Fruit fly (Drosophila melanogaster) whole organism, embryonic: Measurements from ENCODE around the gene dlp.

Experiments used
- Atf3 ChIP-seq: fragments of 200-800 bp; sonication (Bioruptor generic); optimal IDR thresholded peaks from 3 replicates; lab custom pipeline; 2016; ENCODE audit warnings: missing biosample characterization, missing genetic modification characterization
- C15 ChIP-seq: fragments of 200-800 bp; sonication (Bioruptor generic); IDR thresholded peaks from 3 replicates; pipeline ENCODE4 v1.3.6; 2022; ENCODE audit warnings: missing biosample characterization, missing genetic modification characterization
- CG10209 ChIP-seq: fragments of 200-800 bp; sonication (Bioruptor generic); optimal IDR thresholded peaks from 3 replicates; lab custom pipeline; 2017; ENCODE audit warnings: missing biosample characterization, mild to moderate bottlenecking, missing genetic modification characterization, missing genetic modification reagents
- CG1024 ChIP-seq: fragments of 200-800 bp; sonication (Bioruptor generic); IDR thresholded peaks from 2 replicates; pipeline ENCODE4 v1.3.6; 2022; ENCODE audit warnings: missing biosample characterization, missing genetic modification characterization
- CG10267 ChIP-seq: fragments of 200-800 bp; sonication (Bioruptor generic); optimal IDR thresholded peaks from 2 replicates; lab custom pipeline; 2018; ENCODE audit warnings: missing biosample characterization, mild to moderate bottlenecking, missing genetic modification characterization, moderate library complexity
- CG10979 ChIP-seq: fragments of 200-800 bp; sonication (Bioruptor generic); optimal IDR thresholded peaks from 2 replicates; lab custom pipeline; 2018; ENCODE audit warnings: missing biosample characterization, mild to moderate bottlenecking, missing genetic modification characterization, moderate library complexity
- CG11504 ChIP-seq: fragments of 200-800 bp; sonication (Bioruptor generic); optimal IDR thresholded peaks from 3 replicates; lab custom pipeline; 2019; ENCODE audit warnings: missing biosample characterization, mild to moderate bottlenecking, missing genetic modification characterization, moderate library complexity
- CG12219 ChIP-seq: fragments of 200-800 bp; sonication (Bioruptor generic); optimal IDR thresholded peaks from 3 replicates; lab custom pipeline; 2018; ENCODE audit warnings: missing biosample characterization, mild to moderate bottlenecking, missing genetic modification characterization
- CG12391 ChIP-seq: fragments of 200-800 bp; sonication (Bioruptor generic); optimal IDR thresholded peaks from 3 replicates; lab custom pipeline; 2018; ENCODE audit warnings: missing biosample characterization, mild to moderate bottlenecking, missing genetic modification characterization, moderate library complexity
- CG1603 ChIP-seq: fragments of 200-800 bp; sonication (Bioruptor generic); optimal IDR thresholded peaks from 2 replicates; lab custom pipeline; 2019; ENCODE audit warnings: missing biosample characterization, mild to moderate bottlenecking, missing genetic modification characterization, moderate library complexity
- CG18262 ChIP-seq: fragments of 200-800 bp; optimal IDR thresholded peaks from 3 replicates; lab custom pipeline; 2019; ENCODE audit warnings: missing biosample characterization, mild to moderate bottlenecking, missing genetic modification characterization, moderate library complexity
- CG30403 ChIP-seq: fragments of 200-800 bp; sonication (Bioruptor generic); optimal IDR thresholded peaks from 3 replicates; lab custom pipeline; 2016; ENCODE audit warnings: missing biosample characterization, missing genetic modification characterization
- CG3065 ChIP-seq: fragments of 200-800 bp; sonication (Bioruptor generic); optimal IDR thresholded peaks from 2 replicates; lab custom pipeline; 2016; ENCODE audit warnings: missing biosample characterization, missing genetic modification characterization
- CG3838 ChIP-seq: fragments of 200-800 bp; sonication (Bioruptor generic); optimal IDR thresholded peaks from 3 replicates; lab custom pipeline; 2016; ENCODE audit warnings: missing biosample characterization, missing genetic modification characterization
- CG4820 ChIP-seq: fragments of 200-800 bp; sonication (Bioruptor generic); optimal IDR thresholded peaks from 3 replicates; lab custom pipeline; 2016; ENCODE audit warnings: missing biosample characterization, missing genetic modification characterization
- CG4854 ChIP-seq: fragments of 200-800 bp; sonication (Bioruptor generic); optimal IDR thresholded peaks from 2 replicates; lab custom pipeline; 2016; ENCODE audit warnings: missing biosample characterization, missing genetic modification characterization, inconsistent platforms
- CG5245 ChIP-seq: fragments of 200-800 bp; sonication (Bioruptor generic); optimal IDR thresholded peaks from 3 replicates; lab custom pipeline; 2016; ENCODE audit warnings: missing biosample characterization, missing genetic modification characterization
- CG8924 ChIP-seq: fragments of 200-800 bp; optimal IDR thresholded peaks from 3 replicates; lab custom pipeline; 2019; ENCODE audit warnings: missing biosample characterization, mild to moderate bottlenecking, missing genetic modification characterization, moderate library complexity
- CG8944 ChIP-seq: fragments of 200-800 bp; sonication (Bioruptor generic); optimal IDR thresholded peaks from 3 replicates; lab custom pipeline; 2016; ENCODE audit warnings: missing biosample characterization, missing genetic modification characterization
- CG9797 ChIP-seq: fragments of 200-800 bp; sonication (Bioruptor generic); optimal IDR thresholded peaks from 3 replicates; lab custom pipeline; 2018; ENCODE audit warnings: missing biosample characterization, mild to moderate bottlenecking, missing genetic modification characterization
- CoRest ChIP-seq: fragments of 200-800 bp; sonication (Bioruptor generic); optimal IDR thresholded peaks from 3 replicates; lab custom pipeline; 2018; ENCODE audit warnings: missing biosample characterization, mild to moderate bottlenecking, missing genetic modification characterization, moderate library complexity
- Dll ChIP-seq: fragments of 200-800 bp; sonication (Bioruptor generic); IDR thresholded peaks from 4 replicates; pipeline ENCODE4 v1.3.6; 2022; ENCODE audit warnings: missing biosample characterization, missing genetic modification characterization; ENCODE audit not compliant: partially characterized antibody
- Dp ChIP-seq: fragments of 200-800 bp; sonication (Bioruptor generic); optimal IDR thresholded peaks from 2 replicates; lab custom pipeline; 2018; ENCODE audit warnings: missing biosample characterization, mild to moderate bottlenecking, missing genetic modification characterization, moderate library complexity
- Drgx ChIP-seq: fragments of 200-800 bp; sonication (Bioruptor generic); IDR thresholded peaks from 2 replicates; pipeline ENCODE4 v1.3.6; 2022; ENCODE audit warnings: missing biosample characterization, missing genetic modification characterization
- Hr51 ChIP-seq, 2 experiments: fragments of 200-800 bp; sonication (Bioruptor generic); optimal IDR thresholded peaks; 2 replicates in 1 of 2; 3 replicates in 1 of 2; lab custom pipeline; 2016 to 2018; ENCODE audit warnings: missing biosample characterization in 2 of 2, missing genetic modification characterization in 2 of 2, mild to moderate bottlenecking in 1 of 2, moderate library complexity in 1 of 2
- Max ChIP-seq: fragments of 200-800 bp; sonication (Bioruptor generic); optimal IDR thresholded peaks from 2 replicates; lab custom pipeline; 2016; ENCODE audit warnings: missing biosample characterization, mild to moderate bottlenecking, missing genetic modification characterization
- Nf-YB ChIP-seq: fragments of 200-800 bp; sonication (Bioruptor generic); optimal IDR thresholded peaks from 3 replicates; lab custom pipeline; 2019; ENCODE audit warnings: missing biosample characterization, mild to moderate bottlenecking, missing genetic modification characterization, moderate library complexity
- Oaz ChIP-seq: fragments of 200-800 bp; sonication (Bioruptor generic); IDR thresholded peaks from 2 replicates; pipeline ENCODE4 v1.3.6; 2022; ENCODE audit warnings: missing biosample characterization, missing genetic modification characterization
- Pdp1 ChIP-seq, 2 experiments: fragments of 200-800 bp; sonication (Bioruptor generic); optimal IDR thresholded peaks; 3 replicates each; lab custom pipeline; 2016; ENCODE audit warnings: missing biosample characterization in 2 of 2, missing genetic modification characterization in 2 of 2, mild to moderate bottlenecking in 1 of 2, moderate library complexity in 1 of 2
- Sox100B ChIP-seq: fragments of 200-800 bp; sonication (Bioruptor generic); optimal IDR thresholded peaks from 3 replicates; lab custom pipeline; 2018; ENCODE audit warnings: missing biosample characterization, mild to moderate bottlenecking, missing genetic modification characterization
- Spps ChIP-seq: fragments of 200-800 bp; sonication (Bioruptor generic); optimal IDR thresholded peaks from 2 replicates; lab custom pipeline; 2018; ENCODE audit warnings: missing biosample characterization, mild to moderate bottlenecking, missing genetic modification characterization
- TFAM ChIP-seq: fragments of 200-800 bp; sonication (Bioruptor generic); optimal IDR thresholded peaks from 2 replicates; lab custom pipeline; 2017; ENCODE audit warnings: missing biosample characterization, missing genetic modification characterization, inconsistent platforms
- abd-A ChIP-seq: fragments of 200-800 bp; sonication (Bioruptor generic); optimal IDR thresholded peaks from 3 replicates; lab custom pipeline; 2019; ENCODE audit warnings: missing biosample characterization, mild to moderate bottlenecking, missing genetic modification characterization, moderate library complexity
- ac ChIP-seq: fragments of 200-800 bp; sonication (Bioruptor generic); optimal IDR thresholded peaks from 3 replicates; lab custom pipeline; 2017; ENCODE audit warnings: missing biosample characterization, mild to moderate bottlenecking, missing genetic modification characterization
- crc ChIP-seq: fragments of 200-800 bp; sonication (Bioruptor generic); optimal IDR thresholded peaks from 2 replicates; lab custom pipeline; 2016; ENCODE audit warnings: missing biosample characterization, missing genetic modification characterization
- dysf ChIP-seq: fragments of 200-800 bp; sonication (Bioruptor generic); IDR thresholded peaks from 3 replicates; pipeline ENCODE4 v1.3.6; 2022; ENCODE audit warnings: missing biosample characterization, missing genetic modification characterization
- ewg ChIP-seq: fragments of 200-800 bp; sonication (Bioruptor generic); optimal IDR thresholded peaks from 3 replicates; lab custom pipeline; 2017; ENCODE audit warnings: mild to moderate bottlenecking, missing biosample characterization, missing genetic modification reagents, missing genetic modification characterization
- hth ChIP-seq: fragments of >200 bp; optimal IDR thresholded peaks from 2 replicates; lab custom pipeline; 2017; ENCODE audit warnings: inconsistent platforms
- knrl ChIP-seq: fragments of 200-800 bp; sonication (Bioruptor generic); IDR thresholded peaks from 3 replicates; pipeline ENCODE4 v1.3.6; 2022; ENCODE audit warnings: missing biosample characterization, missing genetic modification characterization; ENCODE audit not compliant: partially characterized antibody
- pan ChIP-seq, 4 experiments: fragments of >200 bp in 3 of 4; fragments of 200-800 bp in 1 of 4; sonication (Bioruptor generic) in 1 of 4; optimal IDR thresholded peaks in 3 of 4; IDR thresholded peaks in 1 of 4; 2 replicates each; pipeline versions ENCODE4 v1.3.6 to Lab custom; 2017 to 2022; ENCODE audit warnings: missing biosample characterization in 2 of 4, missing genetic modification characterization in 2 of 4, mixed read lengths in 1 of 4
- peb ChIP-seq: fragments of 200-800 bp; sonication (Bioruptor generic); IDR thresholded peaks from 2 replicates; pipeline ENCODE4 v1.3.6; 2022; ENCODE audit warnings: missing biosample characterization, missing genetic modification characterization
- phol ChIP-seq: fragments of 200-800 bp; sonication (Bioruptor generic); optimal IDR thresholded peaks from 3 replicates; lab custom pipeline; 2018; ENCODE audit warnings: missing biosample characterization, mild to moderate bottlenecking, missing genetic modification characterization, moderate library complexity
- pum ChIP-seq: fragments of 200-800 bp; sonication (Bioruptor generic); optimal IDR thresholded peaks from 2 replicates; lab custom pipeline; 2016; ENCODE audit warnings: missing biosample characterization, missing genetic modification characterization
- ro ChIP-seq: fragments of 200-800 bp; sonication (Bioruptor generic); IDR thresholded peaks from 2 replicates; pipeline ENCODE4 v1.3.6; 2022; ENCODE audit warnings: missing biosample characterization, missing genetic modification characterization
- sisA ChIP-seq: fragments of 200-800 bp; sonication (Bioruptor generic); IDR thresholded peaks from 2 replicates; pipeline ENCODE4 v1.3.6; 2022; ENCODE audit warnings: missing biosample characterization, missing genetic modification characterization
- slp2 ChIP-seq: fragments of 200-800 bp; sonication (Bioruptor generic); optimal IDR thresholded peaks from 2 replicates; lab custom pipeline; 2016; ENCODE audit warnings: missing biosample characterization, missing genetic modification characterization
- sqz ChIP-seq: fragments of 200-800 bp; sonication (Bioruptor generic); optimal IDR thresholded peaks from 3 replicates; lab custom pipeline; 2018; ENCODE audit warnings: missing biosample characterization, mild to moderate bottlenecking, missing genetic modification characterization

dlp gene

DNA sequence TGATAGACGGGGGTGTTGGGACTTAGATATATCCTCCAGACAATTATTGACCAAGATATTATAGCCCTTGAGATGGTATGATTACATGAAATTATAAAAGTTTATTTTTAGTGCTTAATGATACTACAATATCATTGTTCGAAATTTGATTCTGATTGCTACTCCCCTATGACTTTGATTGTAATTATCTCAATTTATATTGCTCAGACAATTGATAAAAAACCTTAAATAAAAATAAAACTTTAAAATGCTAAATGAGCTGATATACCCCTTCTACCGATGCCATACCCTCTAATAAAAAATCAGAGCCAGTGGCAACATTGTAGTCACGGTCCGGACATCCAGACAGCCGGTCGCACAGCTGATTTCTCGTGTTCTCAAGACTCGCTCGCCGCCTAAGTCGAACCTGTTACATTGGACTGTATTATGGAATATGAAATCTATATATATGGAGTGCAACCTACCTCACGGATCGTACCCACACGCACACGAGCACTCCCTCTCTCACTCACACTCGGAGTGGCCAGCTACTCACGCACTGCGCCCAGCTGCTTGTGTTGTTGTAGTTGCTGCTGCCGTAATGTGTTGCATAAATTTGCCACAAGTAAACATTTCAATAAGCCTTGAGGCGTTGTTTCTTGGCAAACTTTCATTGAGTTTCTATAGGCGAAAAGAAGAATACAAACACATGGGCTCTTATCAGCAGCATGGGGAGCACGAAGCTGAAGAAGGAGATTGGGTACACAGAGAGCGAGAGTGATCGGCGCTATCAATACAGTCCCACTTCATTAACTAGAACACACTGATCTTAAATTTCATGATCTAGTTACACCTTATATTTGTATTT, 19.2 kb upstream of the dlp start (continued):
- TF ChIP-seq CG1024 (0 out of 2 replicates have a peak, but pooled peaks have one; percentile 2), CG3838 (GFP tag; lab: Kevin White, UChicago) (no peak), CG18262 (tag; lab: Kevin White, UChicago) (peak; percentile 81), ewg (GFP tag; lab: Kevin White, UChicago) (peak; percentile 5), CG11504 (tag; lab: Kevin White, UChicago) (peak; percentile 34), sqz (GFP tag; lab: Kevin White, UChicago) (peak; percentile 0), crc (no peak), Nf-YB (GFP tag; lab: Kevin White, UChicago) (no peak), CG12219 (no peak), Atf3 (GFP tag; lab: Kevin White, UChicago) (peak; percentile 21), Dll (GFP tag; lab: Robert Waterston, UW) (no peak), ac (GFP tag; lab: Kevin White, UChicago) (no peak), Pdp1 (GFP tag; optimal IDR thresholded peaks at IDR 0.05; lab: Kevin White, UChicago) (peak; percentile 34 to 96), Sox100B (GFP tag; lab: Kevin White, UChicago) (peak; percentile 39), peb (GFP tag; lab: Robert Waterston, UW) (0 out of 2 replicates have a peak, but pooled peaks have one; percentile 27), abd-A (tag; lab: Kevin White, UChicago) (peak; percentile 28), CG10979 (tag; lab: Kevin White, UChicago) (peak; percentile 80), slp2 (GFP tag; lab: Kevin White, UChicago) (no peak), knrl (no peak), CG10267 (tag; lab: Kevin White, UChicago) (peak; percentile 72), hth (lab: Kevin White, UChicago) (no peak), CG8944 (GFP tag; lab: Kevin White, UChicago) (peak; percentile 30), sisA (GFP tag; lab: Robert Waterston, UW) (0 out of 2 replicates have a peak, but pooled peaks have one; percentile 7), pan (optimal IDR thresholded peaks at IDR 0.05; lab: Kevin White, UChicago) (peak in 1 of 2 experiments; percentile 9), pan (GFP tag; optimal IDR thresholded peaks at IDR 0.05 in 1 of 2, IDR thresholded peaks at IDR 0.05 in 1 of 2) (peak; percentile 19 to 38), CG8924 (peak; percentile 65), CG3065 (GFP tag; lab: Kevin White, UChicago) (peak; percentile 1), C15 (GFP tag; lab: Robert Waterston, UW) (no peak), CG4854 (no peak), CoRest (tag; lab: Kevin White, UChicago) (peak; percentile 56), CG12391 (tag; lab: Kevin White, UChicago) (peak; percentile 67), CG10209 (GFP tag; lab: Kevin White, UChicago) (peak; percentile 48), TFAM (GFP tag; lab: Kevin White, UChicago) (no peak), CG30403 (GFP tag; lab: Kevin White, UChicago) (peak; percentile 59), Spps (tag; lab: Kevin White, UChicago) (peak; percentile 53), pum (GFP tag; lab: Kevin White, UChicago) (peak; percentile 1), Dp (GFP tag; lab: Kevin White, UChicago) (no peak), phol (peak; percentile 64), CG1603 (tag; lab: Kevin White, UChicago) (peak; percentile 33), CG9797 (GFP tag; lab: Kevin White, UChicago) (no peak), Oaz (GFP tag; lab: Robert Waterston, UW) (no peak), CG4820 (GFP tag; lab: Kevin White, UChicago) (peak; percentile 24), CG5245 (peak; percentile 11), Drgx (GFP tag; lab: Robert Waterston, UW) (peak; percentile 58), Max (no peak), Hr51 (GFP tag; optimal IDR thresholded peaks at IDR 0.05; lab: Kevin White, UChicago) (peak; percentile 6 to 9), dysf (GFP tag; lab: Robert Waterston, UW) (0 out of 3 replicates have a peak, but pooled peaks have one; percentile 15), ro (GFP tag; lab: Robert Waterston, UW) (no peak)
